Worm (Caenorhabditis elegans): ENCODE results near the gene ZK105.12.

Gene ZK105.12

DNA sequence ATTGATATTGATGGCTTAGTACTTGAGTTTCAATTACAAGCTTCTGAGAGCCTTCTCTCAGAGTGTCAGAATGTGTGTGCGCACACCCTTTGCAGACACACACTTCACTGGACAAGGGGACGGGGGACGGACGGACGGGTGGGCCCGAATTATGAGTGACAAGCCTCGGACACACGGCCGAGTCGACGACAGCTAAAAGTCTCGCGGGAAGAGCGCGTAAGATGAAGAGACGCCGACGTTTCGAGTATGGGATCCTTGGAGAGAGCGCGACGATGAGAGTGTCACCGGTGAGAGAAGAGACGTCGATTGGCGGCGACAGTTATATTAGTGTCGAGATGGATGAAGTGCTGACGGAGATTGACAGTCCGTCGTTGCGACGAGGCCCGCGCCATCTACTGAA, 30.0 kb upstream of the ZK105.12 start (continued):
- TF ChIP-seq ceh-44 (GFP tag; IDR thresholded peaks at IDR 0.05) (no peak), pha-4 (GFP tag; IDR thresholded peaks at IDR 0.05) (no peak), pha-4 (tag; optimal IDR thresholded peaks at IDR 0.05) (no peak), D1046.2 (GFP tag; IDR thresholded peaks at IDR 0.05) (no peak), nhr-42 (GFP tag; IDR thresholded peaks at IDR 0.05) (no peak)

ce11 chrV:7745386-7745785, 29.5 kb upstream of the ZK105.12 start:
- TF ChIP-seq zag-1 (tag; optimal IDR thresholded peaks at IDR 0.05) (no peak), aha-1 (tag) (peak; percentile 92)

DNA sequence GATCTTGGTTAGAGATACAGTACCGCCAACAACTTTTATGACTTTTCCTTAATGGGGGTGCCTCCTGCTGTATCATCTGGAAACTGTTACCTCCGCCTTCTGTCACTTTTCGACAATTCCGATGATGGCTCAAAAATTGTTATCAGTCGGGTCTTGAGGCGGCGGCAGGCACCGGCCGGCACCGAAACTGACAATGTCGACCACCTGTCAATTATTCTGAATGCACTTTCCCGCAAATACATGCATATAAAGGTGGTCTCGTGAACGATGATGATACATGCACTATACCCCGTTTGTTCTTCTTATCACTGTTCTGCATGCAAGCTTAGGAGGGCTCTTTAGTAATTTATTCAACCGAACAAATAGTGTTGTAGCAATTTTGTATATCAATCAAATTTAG, 28.1 kb upstream of the ZK105.12 start:
- TF ChIP-seq fkh-10 (GFP tag; optimal IDR thresholded peaks at IDR 0.05) = no peak
- no peak for TF ChIP-seq F37D6.2 (tag; optimal IDR thresholded peaks at IDR 0.05)
- peak; percentile 63; the same call in 1 of the 2 replicates for TF ChIP-seq mdt-29 (GFP tag; IDR thresholded peaks at IDR 0.05)
- no peak for TF ChIP-seq dpl-1 (GFP tag; optimal IDR thresholded peaks at IDR 0.05)
- TF ChIP-seq dmd-8 (GFP tag; IDR thresholded peaks at IDR 0.05) = no peak
- TF ChIP-seq pha-4 (GFP tag; IDR thresholded peaks at IDR 0.05) = peak; percentile 83
- TF ChIP-seq pha-4 (tag; optimal IDR thresholded peaks at IDR 0.05) = no peak
- TF ChIP-seq lim-7 (GFP tag; IDR thresholded peaks at IDR 0.05) = no peak
- TF ChIP-seq ama-1 (optimal IDR thresholded peaks at IDR 0.05) = no peak
- no peak for TF ChIP-seq sdz-12 (GFP tag; optimal IDR thresholded peaks at IDR 0.05)
- peak; percentile 80; the same call in 1 of the 2 replicates for TF ChIP-seq saeg-2 (GFP tag; IDR thresholded peaks at IDR 0.05)
- no peak for TF ChIP-seq F44E2.7 (GFP tag; IDR thresholded peaks at IDR 0.05)
- TF ChIP-seq tag-97 (GFP tag; IDR thresholded peaks at IDR 0.05) = no peak
- no peak for TF ChIP-seq zip-2 (tag; optimal IDR thresholded peaks at IDR 0.05)
- TF ChIP-seq daf-8 (GFP tag; IDR thresholded peaks at IDR 0.05) = no peak
- peak; percentile 100 for TF ChIP-seq tra-1 (GFP tag; IDR thresholded peaks at IDR 0.05)
- TF ChIP-seq ztf-11 (tag; optimal IDR thresholded peaks at IDR 0.05) = no peak
- no peak for TF ChIP-seq nhr-6 (tag; optimal IDR thresholded peaks at IDR 0.05)
- TF ChIP-seq ZK337.2 (GFP tag; IDR thresholded peaks at IDR 0.05) = no peak
- no peak for TF ChIP-seq nhr-11 (tag; optimal IDR thresholded peaks at IDR 0.05)
- TF ChIP-seq ceh-32 (tag; optimal IDR thresholded peaks at IDR 0.05; ENCODE audit: poor library complexity) = no peak
- TF ChIP-seq daf-12 (tag; optimal IDR thresholded peaks at IDR 0.05) = no peak
- TF ChIP-seq cey-2 (tag; optimal IDR thresholded peaks at IDR 0.05; ENCODE audit: borderline replicate concordance, insufficient read depth) = no peak
- no peak for TF ChIP-seq egl-27 (tag; optimal IDR thresholded peaks at IDR 0.05)
- TF ChIP-seq ceh-28 (tag; optimal IDR thresholded peaks at IDR 0.05) = no peak
- TF ChIP-seq hmg-1.1 (GFP tag; IDR thresholded peaks at IDR 0.05) = no peak
- TF ChIP-seq Y48G9A.11 (GFP tag; IDR thresholded peaks at IDR 0.05) = no peak
- peak; percentile 80 for TF ChIP-seq ceh-20 (GFP tag; IDR thresholded peaks at IDR 0.05)
- TF ChIP-seq hlh-11 (tag; optimal IDR thresholded peaks at IDR 0.05) = peak; percentile 97
- TF ChIP-seq aly-2 (tag; optimal IDR thresholded peaks at IDR 0.05) = no peak
- no peak for TF ChIP-seq spr-1 (tag; optimal IDR thresholded peaks at IDR 0.05)
- TF ChIP-seq Y75B8A.6 (GFP tag; IDR thresholded peaks at IDR 0.05) = no peak
- no peak for TF ChIP-seq nhr-25 (tag; optimal IDR thresholded peaks at IDR 0.05; ENCODE audit: borderline replicate concordance, insufficient read depth)
- no peak for TF ChIP-seq ceh-82 (tag; optimal IDR thresholded peaks at IDR 0.05)
- no peak for TF ChIP-seq F10B5.3 (tag; optimal IDR thresholded peaks at IDR 0.05)
- TF ChIP-seq T20F7.1 (GFP tag; optimal IDR thresholded peaks at IDR 0.05) = peak; percentile 37
- no peak for TF ChIP-seq lir-3 (tag; optimal IDR thresholded peaks at IDR 0.05)
- no peak for TF ChIP-seq zip-11 (GFP tag; IDR thresholded peaks at IDR 0.05)
- no peak for TF ChIP-seq egl-43 (GFP tag; IDR thresholded peaks at IDR 0.05)
- TF ChIP-seq ctbp-1 (GFP tag; IDR thresholded peaks at IDR 0.05) = no peak
- peak; percentile 53 for TF ChIP-seq pqm-1 (tag; optimal IDR thresholded peaks at IDR 0.05)
- TF ChIP-seq mes-2 (tag; optimal IDR thresholded peaks at IDR 0.05; ENCODE audit: poor library complexity, severe bottlenecking) = peak; percentile 29
- TF ChIP-seq lin-15B (tag; optimal IDR thresholded peaks at IDR 0.05) = no peak
- TF ChIP-seq hlh-30 (tag; optimal IDR thresholded peaks at IDR 0.05; ENCODE audit: insufficient read depth) = peak; percentile 58

Measured in whole organism, L4 larva.